Fruit fly (Drosophila melanogaster) whole organism, embryonic: ENCODE results near the gene CG13144.

Source experiments
- Adf1 ChIP-seq: fragments of 200-800 bp; sonication (Bioruptor generic); IDR thresholded peaks from 2 replicates; pipeline ENCODE4 v1.3.6; 2022; ENCODE audit warnings: missing biosample characterization, missing genetic modification characterization
- Atf-2 ChIP-seq: fragments of 200-800 bp; sonication (Bioruptor generic); optimal IDR thresholded peaks from 2 replicates; lab custom pipeline; 2016; ENCODE audit warnings: missing biosample characterization, missing genetic modification characterization
- Bteb2 ChIP-seq: fragments of 200-800 bp; sonication (Bioruptor generic); optimal IDR thresholded peaks from 2 replicates; lab custom pipeline; 2016; ENCODE audit warnings: missing biosample characterization, missing genetic modification characterization
- CG10274 ChIP-seq: fragments of 200-800 bp; sonication (Bioruptor generic); optimal IDR thresholded peaks from 3 replicates; lab custom pipeline; 2017; ENCODE audit warnings: missing biosample characterization, mild to moderate bottlenecking, missing genetic modification characterization
- CG10462 ChIP-seq: fragments of 200-800 bp; sonication (Bioruptor generic); optimal IDR thresholded peaks from 2 replicates; lab custom pipeline; 2016; ENCODE audit warnings: missing biosample characterization, missing genetic modification characterization
- CG10654 ChIP-seq: fragments of 200-800 bp; sonication (Bioruptor generic); optimal IDR thresholded peaks from 2 replicates; lab custom pipeline; 2016; ENCODE audit warnings: missing biosample characterization, missing genetic modification characterization
- CG11093 ChIP-seq: fragments of 200-800 bp; sonication (Bioruptor generic); IDR thresholded peaks from 3 replicates; pipeline ENCODE4 v1.3.6; 2022; ENCODE audit warnings: missing biosample characterization, missing genetic modification characterization
- CG11504 ChIP-seq: fragments of 200-800 bp; sonication (Bioruptor generic); optimal IDR thresholded peaks from 3 replicates; lab custom pipeline; 2019; ENCODE audit warnings: missing biosample characterization, mild to moderate bottlenecking, missing genetic modification characterization, moderate library complexity
- CG11696 ChIP-seq: fragments of 200-800 bp; sonication (Bioruptor generic); IDR thresholded peaks from 2 replicates; pipeline ENCODE4 v1.3.6; 2022; ENCODE audit warnings: missing biosample characterization, missing genetic modification characterization
- CG12104 ChIP-seq: fragments of 200-800 bp; sonication (Bioruptor generic); optimal IDR thresholded peaks from 3 replicates; lab custom pipeline; 2016; ENCODE audit warnings: missing biosample characterization, missing genetic modification characterization
- CG12155 ChIP-seq: fragments of 200-800 bp; sonication (Bioruptor generic); optimal IDR thresholded peaks from 3 replicates; lab custom pipeline; 2016; ENCODE audit warnings: missing biosample characterization, missing genetic modification characterization
- CG1529 ChIP-seq: fragments of 200-800 bp; sonication (Bioruptor generic); optimal IDR thresholded peaks from 3 replicates; lab custom pipeline; 2018; ENCODE audit warnings: missing biosample characterization, missing genetic modification characterization
- CG1602 ChIP-seq: fragments of 200-800 bp; sonication (Bioruptor generic); optimal IDR thresholded peaks from 3 replicates; lab custom pipeline; 2016; ENCODE audit warnings: missing biosample characterization, missing genetic modification characterization
- CG16813 ChIP-seq: fragments of 200-800 bp; sonication (Bioruptor generic); IDR thresholded peaks from 3 replicates; pipeline ENCODE4 v1.3.6; 2022; ENCODE audit warnings: missing biosample characterization, missing genetic modification characterization; ENCODE audit not compliant: partially characterized antibody
- CG17361 ChIP-seq: fragments of 200-800 bp; sonication (Bioruptor generic); IDR thresholded peaks from 3 replicates; pipeline ENCODE4 v1.3.6; 2022; ENCODE audit warnings: missing biosample characterization, missing genetic modification characterization
- CG18262 ChIP-seq: fragments of 200-800 bp; optimal IDR thresholded peaks from 3 replicates; lab custom pipeline; 2019; ENCODE audit warnings: missing biosample characterization, mild to moderate bottlenecking, missing genetic modification characterization, moderate library complexity
- CG18599 ChIP-seq: fragments of 200-800 bp; sonication (Bioruptor generic); optimal IDR thresholded peaks from 3 replicates; lab custom pipeline; 2017; ENCODE audit warnings: missing biosample characterization, missing genetic modification characterization, mild to moderate bottlenecking, moderate library complexity, missing genetic modification reagents
- CG18619 ChIP-seq: fragments of 200-800 bp; sonication (Bioruptor generic); optimal IDR thresholded peaks from 3 replicates; lab custom pipeline; 2017; ENCODE audit warnings: missing biosample characterization, mild to moderate bottlenecking, missing genetic modification characterization
- CG3838 ChIP-seq: fragments of 200-800 bp; sonication (Bioruptor generic); optimal IDR thresholded peaks from 3 replicates; lab custom pipeline; 2016; ENCODE audit warnings: missing biosample characterization, missing genetic modification characterization
- CG4360 ChIP-seq: fragments of 200-800 bp; sonication (Bioruptor generic); IDR thresholded peaks from 2 replicates; pipeline ENCODE4 v1.3.6; 2022; ENCODE audit warnings: missing biosample characterization, missing genetic modification characterization
- CG6254 ChIP-seq: fragments of 200-800 bp; sonication (Bioruptor generic); optimal IDR thresholded peaks from 3 replicates; lab custom pipeline; 2017; ENCODE audit warnings: mild to moderate bottlenecking, missing biosample characterization, missing genetic modification reagents, missing genetic modification characterization
- CG6689 ChIP-seq: fragments of 200-800 bp; sonication (Bioruptor generic); IDR thresholded peaks from 2 replicates; pipeline ENCODE4 v1.3.6; 2022; ENCODE audit warnings: missing biosample characterization, missing genetic modification characterization
- CG7928 ChIP-seq: fragments of 200-800 bp; sonication (Bioruptor generic); optimal IDR thresholded peaks from 2 replicates; lab custom pipeline; 2017; ENCODE audit warnings: missing biosample characterization, mild to moderate bottlenecking, missing genetic modification characterization
- CG7963 ChIP-seq: fragments of 200-800 bp; sonication (Bioruptor generic); IDR thresholded peaks from 3 replicates; pipeline ENCODE4 v1.3.6; 2022; ENCODE audit warnings: missing biosample characterization, missing genetic modification characterization; ENCODE audit not compliant: partially characterized antibody
- CG8290 ChIP-seq, 3 experiments: fragments of 200-800 bp; sonication (Bioruptor generic); optimal IDR thresholded peaks; 2 replicates each; lab custom pipeline; 2016 to 2019; ENCODE audit warnings: missing biosample characterization in 3 of 3, missing genetic modification characterization in 3 of 3, mild to moderate bottlenecking in 2 of 3, moderate library complexity in 1 of 3
- Dip2 ChIP-seq: fragments of 200-800 bp; sonication (Bioruptor generic); IDR thresholded peaks from 2 replicates; pipeline ENCODE4 v1.3.6; 2022; ENCODE audit warnings: missing biosample characterization, missing genetic modification characterization
- Lim3 ChIP-seq: fragments of 200-800 bp; sonication (Bioruptor generic); IDR thresholded peaks from 2 replicates; pipeline ENCODE4 v1.3.6; 2022; ENCODE audit warnings: missing biosample characterization, missing genetic modification characterization
- Mrtf ChIP-seq: fragments of 200-800 bp; sonication (Bioruptor generic); IDR thresholded peaks from 3 replicates; pipeline ENCODE4 v1.3.6; 2022; ENCODE audit warnings: missing biosample characterization, missing genetic modification characterization
- Nf-YA ChIP-seq: fragments of 200-800 bp; sonication (Bioruptor generic); IDR thresholded peaks from 2 replicates; pipeline ENCODE4 v1.3.6; 2022; ENCODE audit warnings: missing biosample characterization, missing genetic modification characterization
- Scr ChIP-seq: fragments of 200-800 bp; sonication (Bioruptor generic); IDR thresholded peaks from 2 replicates; pipeline ENCODE4 v1.3.6; 2022; ENCODE audit warnings: missing biosample characterization, missing genetic modification characterization; ENCODE audit not compliant: partially characterized antibody
- Stat92E ChIP-seq, 3 experiments: fragments of >200 bp in 2 of 3; fragments of 200-800 bp in 1 of 3; sonication (Bioruptor generic) in 1 of 3; optimal IDR thresholded peaks; 2 replicates each; lab custom pipeline; 2017 to 2019; ENCODE audit warnings: missing biosample characterization in 3 of 3, missing genetic modification characterization in 3 of 3, mild to moderate bottlenecking in 1 of 3, moderate library complexity in 1 of 3
- bsh ChIP-seq, 2 experiments: fragments of 200-800 bp; sonication (Bioruptor generic); optimal IDR thresholded peaks; 2 replicates each; lab custom pipeline; 2017 to 2018; ENCODE audit warnings: mild to moderate bottlenecking in 2 of 2, missing biosample characterization in 2 of 2, missing genetic modification characterization in 2 of 2, moderate library complexity in 1 of 2
- caup ChIP-seq: fragments of 200-800 bp; sonication (Bioruptor generic); optimal IDR thresholded peaks from 3 replicates; lab custom pipeline; 2017; ENCODE audit warnings: missing biosample characterization, mild to moderate bottlenecking, missing genetic modification characterization, moderate library complexity; ENCODE audit not compliant: severe bottlenecking
- chm ChIP-seq: fragments of 200-800 bp; sonication (Bioruptor generic); IDR thresholded peaks from 2 replicates; pipeline ENCODE4 v1.3.6; 2022; ENCODE audit warnings: missing biosample characterization, missing genetic modification characterization
- danr ChIP-seq: fragments of 200-800 bp; sonication (Bioruptor generic); IDR thresholded peaks from 2 replicates; pipeline ENCODE4 v1.3.6; 2022; ENCODE audit warnings: missing biosample characterization, missing genetic modification characterization
- dysf ChIP-seq: fragments of 200-800 bp; sonication (Bioruptor generic); IDR thresholded peaks from 3 replicates; pipeline ENCODE4 v1.3.6; 2022; ENCODE audit warnings: missing biosample characterization, missing genetic modification characterization
- en ChIP-seq: fragments of 200-800 bp; sonication (Bioruptor generic); optimal IDR thresholded peaks from 2 replicates; lab custom pipeline; 2016; ENCODE audit warnings: missing biosample characterization, missing genetic modification characterization
- grau ChIP-seq: fragments of 200-800 bp; optimal IDR thresholded peaks from 3 replicates; lab custom pipeline; 2019; ENCODE audit warnings: missing biosample characterization, mild to moderate bottlenecking, missing genetic modification characterization, moderate library complexity
- hbn ChIP-seq: fragments of 200-800 bp; sonication (Bioruptor generic); IDR thresholded peaks from 2 replicates; pipeline ENCODE4 v1.3.6; 2022; ENCODE audit warnings: missing biosample characterization, missing genetic modification characterization; ENCODE audit not compliant: partially characterized antibody
- jigr1 ChIP-seq: fragments of 200-800 bp; sonication (Bioruptor generic); IDR thresholded peaks from 3 replicates; pipeline ENCODE4 v1.3.6; 2022; ENCODE audit warnings: missing biosample characterization, missing genetic modification characterization
- kni ChIP-seq: fragments of 200-800 bp; sonication (Bioruptor generic); optimal IDR thresholded peaks from 3 replicates; lab custom pipeline; 2017; ENCODE audit warnings: mild to moderate bottlenecking, missing biosample characterization, missing genetic modification reagents, missing genetic modification characterization
- lilli ChIP-seq: fragments of 200-800 bp; sonication (Bioruptor generic); optimal IDR thresholded peaks from 3 replicates; lab custom pipeline; 2016; ENCODE audit warnings: missing biosample characterization, missing genetic modification characterization
- nau ChIP-seq: fragments of 200-800 bp; sonication (Bioruptor generic); optimal IDR thresholded peaks from 3 replicates; lab custom pipeline; 2017; ENCODE audit warnings: missing biosample characterization, mild to moderate bottlenecking, missing genetic modification characterization, missing genetic modification reagents
- nom ChIP-seq: fragments of 200-800 bp; sonication (Bioruptor generic); optimal IDR thresholded peaks from 2 replicates; lab custom pipeline; 2017; ENCODE audit warnings: missing biosample characterization, missing genetic modification characterization, mild to moderate bottlenecking, moderate library complexity, missing genetic modification reagents
- onecut ChIP-seq: fragments of 200-800 bp; sonication (Bioruptor generic); IDR thresholded peaks from 2 replicates; pipeline ENCODE4 v1.3.6; 2022; ENCODE audit warnings: missing biosample characterization, missing genetic modification characterization
- pzg ChIP-seq: fragments of 200-800 bp; sonication (Bioruptor generic); optimal IDR thresholded peaks from 3 replicates; lab custom pipeline; 2018; ENCODE audit warnings: missing biosample characterization, mild to moderate bottlenecking, missing genetic modification characterization, moderate library complexity
- slbo ChIP-seq: fragments of 200-800 bp; sonication (Bioruptor generic); IDR thresholded peaks from 2 replicates; pipeline ENCODE4 v1.3.6; 2022; ENCODE audit warnings: missing biosample characterization, missing genetic modification characterization
- tin ChIP-seq: fragments of 200-800 bp; sonication (Bioruptor generic); optimal IDR thresholded peaks from 3 replicates; lab custom pipeline; 2016; ENCODE audit warnings: missing biosample characterization, missing genetic modification characterization
- tx ChIP-seq: fragments of 200-800 bp; sonication (Bioruptor generic); optimal IDR thresholded peaks from 2 replicates; lab custom pipeline; 2016; ENCODE audit warnings: missing biosample characterization, missing genetic modification characterization
- zen ChIP-seq: fragments of 200-800 bp; sonication (Bioruptor generic); optimal IDR thresholded peaks from 3 replicates; lab custom pipeline; 2018; ENCODE audit warnings: missing biosample characterization, mild to moderate bottlenecking, missing genetic modification characterization, moderate library complexity

Gene CG13144

dm6 chr2L:10468388-10468787 is 22.9 kb downstream of the CG13144 start (continued):
- TF ChIP-seq CG16813 (GFP tag; lab: Robert Waterston, UW) (no peak), CG11093 (GFP tag; lab: Robert Waterston, UW) (no peak), CG6254 (GFP tag; lab: Kevin White, UChicago) (peak; percentile 40), Dip2 (GFP tag; lab: Robert Waterston, UW) (no peak), CG10274 (GFP tag; lab: Kevin White, UChicago) (no peak), CG1602 (GFP tag; lab: Kevin White, UChicago) (peak; percentile 49), tx (GFP tag; lab: Kevin White, UChicago) (no peak), CG10462 (GFP tag; lab: Kevin White, UChicago) (no peak), Atf-2 (GFP tag; lab: Kevin White, UChicago) (no peak), CG12155 (GFP tag; lab: Kevin White, UChicago) (peak; percentile 10), Scr (GFP tag; lab: Robert Waterston, UW) (no peak), chm (0 out of 2 replicates have a peak, but pooled peaks have one; percentile 55), CG1529 (no peak), CG10654 (GFP tag; lab: Kevin White, UChicago) (peak; percentile 28), CG8290 (GFP tag; optimal IDR thresholded peaks at IDR 0.05; lab: Kevin White, UChicago) (no peak), CG8290 (tag; optimal IDR thresholded peaks at IDR 0.05; lab: Kevin White, UChicago) (peak in 1 of 2 experiments; percentile 84), CG17361 (GFP tag; lab: Robert Waterston, UW) (peak; percentile 36; the same call in 1 of the 3 replicates), CG7928 (no peak), Nf-YA (GFP tag; lab: Robert Waterston, UW) (0 out of 2 replicates have a peak, but pooled peaks have one; percentile 9), dysf (GFP tag; lab: Robert Waterston, UW) (peak; percentile 72), Lim3 (GFP tag; lab: Robert Waterston, UW) (no peak), slbo (GFP tag; lab: Robert Waterston, UW) (peak; percentile 75), nom (GFP tag; lab: Kevin White, UChicago) (no peak), CG4360 (GFP tag; lab: Robert Waterston, UW) (no peak), en (GFP tag; lab: Kevin White, UChicago) (no peak), CG11504 (tag; lab: Kevin White, UChicago) (peak; percentile 75), Mrtf (GFP tag; lab: Robert Waterston, UW) (peak; percentile 70), hbn (no peak), Stat92E (GFP tag; optimal IDR thresholded peaks at IDR 0.05; lab: Kevin White, UChicago) (no peak), CG3838 (GFP tag; lab: Kevin White, UChicago) (no peak), jigr1 (GFP tag; lab: Robert Waterston, UW) (no peak), kni (GFP tag; lab: Kevin White, UChicago) (no peak), caup (GFP tag; lab: Kevin White, UChicago) (peak; percentile 45), CG18619 (GFP tag; lab: Kevin White, UChicago) (peak; percentile 38), CG18599 (GFP tag; lab: Kevin White, UChicago) (peak; percentile 47), tin (GFP tag; lab: Kevin White, UChicago) (peak; percentile 34), nau (no peak), Adf1 (peak; percentile 34; the same call in 1 of the 2 replicates), zen (tag; lab: Kevin White, UChicago) (no peak), lilli (GFP tag; lab: Kevin White, UChicago) (peak; percentile 52), CG6689 (GFP tag; lab: Robert Waterston, UW) (0 out of 2 replicates have a peak, but pooled peaks have one; percentile 18), onecut (peak; percentile 38; the same call in 1 of the 2 replicates), Bteb2 (GFP tag; lab: Kevin White, UChicago) (no peak), CG12104 (GFP tag; lab: Kevin White, UChicago) (no peak), CG18262 (tag; lab: Kevin White, UChicago) (peak; percentile 52), grau (peak; percentile 61), danr (GFP tag; lab: Robert Waterston, UW) (no peak), CG7963 (GFP tag; lab: Robert Waterston, UW) (no peak), bsh (GFP tag; optimal IDR thresholded peaks at IDR 0.05; lab: Kevin White, UChicago) (peak in 1 of 2 experiments; percentile 68), pzg (GFP tag; lab: Kevin White, UChicago) (no peak), CG11696 (GFP tag; lab: Robert Waterston, UW) (no peak)
